Fruit fly (Drosophila melanogaster) whole organism, pupa: ENCODE measurements around the gene CG13386.

ENCODE experiments used
- CG10348 ChIP-seq: fragments of 200-800 bp; sonication (Bioruptor generic); IDR thresholded peaks from 2 replicates; pipeline ENCODE4 v1.3.6; 2022; ENCODE audit warnings: missing biosample characterization, missing genetic modification characterization
- CG12605 ChIP-seq: fragments of 200-800 bp; sonication (Bioruptor generic); IDR thresholded peaks from 2 replicates; pipeline ENCODE4 v1.3.6; 2022; ENCODE audit warnings: missing biosample characterization, missing genetic modification characterization
- CG13204 ChIP-seq: fragments of 200-800 bp; sonication (Bioruptor generic); optimal IDR thresholded peaks from 2 replicates; lab custom pipeline; 2018; ENCODE audit warnings: missing biosample characterization, mild to moderate bottlenecking, missing genetic modification characterization, moderate library complexity
- CG14655 ChIP-seq: fragments of 200-800 bp; sonication (Bioruptor generic); optimal IDR thresholded peaks from 3 replicates; lab custom pipeline; 2017; ENCODE audit warnings: mild to moderate bottlenecking, missing biosample characterization, missing genetic modification reagents, missing genetic modification characterization
- CG15710 ChIP-seq: fragments of 200-800 bp; sonication (Bioruptor generic); optimal IDR thresholded peaks from 2 replicates; lab custom pipeline; 2018; ENCODE audit warnings: missing biosample characterization, mild to moderate bottlenecking, missing genetic modification characterization, moderate library complexity
- CG17806 ChIP-seq: fragments of 200-800 bp; sonication (Bioruptor generic); optimal IDR thresholded peaks from 2 replicates; lab custom pipeline; 2018; ENCODE audit warnings: missing biosample characterization, mild to moderate bottlenecking, missing genetic modification characterization, moderate library complexity
- CG32121 ChIP-seq: fragments of 200-800 bp; sonication (Bioruptor generic); IDR thresholded peaks from 2 replicates; pipeline ENCODE4 v1.3.6; 2022; ENCODE audit warnings: missing biosample characterization, missing genetic modification characterization
- CG34367 ChIP-seq: fragments of 200-800 bp; sonication (Bioruptor generic); optimal IDR thresholded peaks from 2 replicates; lab custom pipeline; 2018; ENCODE audit warnings: missing biosample characterization, mild to moderate bottlenecking, missing genetic modification characterization
- CG4496 ChIP-seq: fragments of 200-800 bp; sonication (Bioruptor generic); IDR thresholded peaks from 3 replicates; pipeline ENCODE4 v1.3.6; 2022; ENCODE audit warnings: missing biosample characterization, missing genetic modification characterization
- CG8159 ChIP-seq: fragments of 200-800 bp; sonication (Bioruptor generic); optimal IDR thresholded peaks from 3 replicates; lab custom pipeline; 2018; ENCODE audit warnings: missing biosample characterization, mild to moderate bottlenecking, missing genetic modification characterization, moderate library complexity
- CG8301 ChIP-seq: fragments of 200-800 bp; sonication (Bioruptor generic); optimal IDR thresholded peaks from 2 replicates; lab custom pipeline; 2018; ENCODE audit warnings: missing biosample characterization, mild to moderate bottlenecking, missing genetic modification characterization
- CG9948 ChIP-seq: fragments of 200-800 bp; sonication (Bioruptor generic); optimal IDR thresholded peaks from 2 replicates; lab custom pipeline; 2018; ENCODE audit warnings: missing biosample characterization, mild to moderate bottlenecking, missing genetic modification characterization, moderate library complexity
- D1 ChIP-seq: fragments of 200-800 bp; sonication (Bioruptor generic); optimal IDR thresholded peaks from 2 replicates; lab custom pipeline; 2018; ENCODE audit warnings: missing biosample characterization, mild to moderate bottlenecking, missing genetic modification characterization, moderate library complexity
- EcR ChIP-seq: fragments of 200-800 bp; sonication (Bioruptor generic); optimal IDR thresholded peaks from 3 replicates; lab custom pipeline; 2019; ENCODE audit warnings: missing biosample characterization, missing genetic modification characterization, mild to moderate bottlenecking, moderate library complexity, missing genetic modification reagents
- Ets98B ChIP-seq: fragments of 200-800 bp; sonication (Bioruptor generic); IDR thresholded peaks from 2 replicates; pipeline ENCODE4 v1.3.6; 2022; ENCODE audit warnings: missing biosample characterization, missing genetic modification characterization
- Pif1A ChIP-seq: fragments of 200-800 bp; sonication (Bioruptor generic); optimal IDR thresholded peaks from 3 replicates; lab custom pipeline; 2016; ENCODE audit warnings: missing biosample characterization, missing genetic modification characterization
- Pif1B ChIP-seq: fragments of 200-800 bp; sonication (Bioruptor generic); optimal IDR thresholded peaks from 3 replicates; lab custom pipeline; 2016; ENCODE audit warnings: missing biosample characterization, missing genetic modification characterization
- Snoo ChIP-seq: fragments of 200-800 bp; sonication (Bioruptor generic); optimal IDR thresholded peaks from 3 replicates; lab custom pipeline; 2017; ENCODE audit warnings: missing biosample characterization, mild to moderate bottlenecking, missing genetic modification characterization, inconsistent platforms
- fd96Ca ChIP-seq: fragments of 200-800 bp; sonication (Bioruptor generic); IDR thresholded peaks from 3 replicates; pipeline ENCODE4 v1.3.6; 2022; ENCODE audit warnings: missing biosample characterization, missing genetic modification characterization
- gl ChIP-seq: fragments of 200-800 bp; sonication (Bioruptor generic); optimal IDR thresholded peaks from 2 replicates; lab custom pipeline; 2018; ENCODE audit warnings: missing biosample characterization, mild to moderate bottlenecking, missing genetic modification characterization
- rn ChIP-seq: fragments of 200-800 bp; sonication (Bioruptor generic); IDR thresholded peaks from 2 replicates; pipeline ENCODE4 v1.3.6; 2022; ENCODE audit warnings: missing biosample characterization, missing genetic modification characterization

Gene CG13386

DNA sequence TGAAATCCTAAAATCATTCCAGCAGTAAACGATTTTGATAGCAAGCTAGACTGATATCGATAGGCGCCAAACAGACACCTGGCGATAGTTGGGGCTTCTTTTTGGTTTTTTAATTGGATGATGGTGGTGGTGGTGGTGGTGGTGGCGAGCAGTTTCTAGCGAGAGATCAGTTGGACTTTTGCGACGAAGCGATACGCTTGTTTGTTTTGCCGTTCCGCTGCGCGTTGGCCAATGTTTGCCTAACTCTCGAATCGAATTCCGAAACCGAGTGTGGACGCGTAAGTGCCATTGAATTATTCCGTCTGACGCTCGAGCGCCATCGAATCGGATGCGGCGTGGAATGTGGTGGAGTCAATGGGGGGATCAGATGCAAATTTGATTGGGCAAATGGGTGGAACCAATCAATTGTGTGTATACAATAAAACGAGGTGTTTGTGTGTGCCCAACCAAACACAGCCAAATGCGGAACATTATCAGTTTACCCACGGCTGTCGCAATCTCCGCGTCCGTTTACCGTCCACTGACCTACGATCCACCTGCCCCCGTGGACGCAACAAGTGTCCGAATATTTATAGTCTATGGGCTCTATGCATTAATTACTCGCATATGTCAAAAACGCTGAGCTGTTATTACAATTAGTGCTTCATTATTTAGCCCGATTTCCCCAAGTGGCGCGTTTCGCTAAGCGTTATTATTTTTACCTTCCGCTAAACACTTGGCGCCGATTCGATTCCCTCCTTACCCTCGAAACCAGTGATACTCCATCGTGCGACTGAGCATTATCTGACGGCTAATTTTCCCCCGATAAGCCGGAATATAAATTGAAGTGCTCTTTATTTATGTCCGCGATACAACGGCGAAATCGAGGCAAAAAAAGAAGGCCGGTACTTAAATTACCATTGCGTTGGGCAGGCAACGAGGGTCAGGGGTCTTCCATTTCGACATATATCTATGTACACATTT is 28.2 kb upstream of the CG13386 start, which contains the start of gene CG17292:
Gene CG17292 (plus strand): TSS at position 91 of the 963 bp plus-strand sequence.
- TF ChIP-seq CG17806 (tag; lab: Kevin White, UChicago) = no peak
- no peak for TF ChIP-seq D1 (tag; lab: Kevin White, UChicago)
- TF ChIP-seq CG9948 (tag; lab: Kevin White, UChicago) = no peak
- no peak for TF ChIP-seq CG14655 (GFP tag; lab: Kevin White, UChicago)
- no peak for TF ChIP-seq Pif1A (GFP tag; lab: Kevin White, UChicago)
- TF ChIP-seq EcR = peak; percentile 44
- no peak for TF ChIP-seq Snoo (tag; lab: Kevin White, UChicago)
- no peak for TF ChIP-seq CG34367 (tag; lab: Kevin White, UChicago)
- peak; percentile 44; the same call in 1 of the 2 replicates for TF ChIP-seq CG12605 (GFP tag; lab: Robert Waterston, UW)
- TF ChIP-seq fd96Ca (GFP tag; lab: Robert Waterston, UW) = peak; percentile 67; the same call in 2 of the 3 replicates
- no peak for TF ChIP-seq gl (tag; lab: Kevin White, UChicago)
- peak; percentile 46; the same call in 1 of the 2 replicates for TF ChIP-seq CG32121 (GFP tag; lab: Robert Waterston, UW)
- TF ChIP-seq CG8159 = no peak
- TF ChIP-seq Pif1B (GFP tag; lab: Kevin White, UChicago) = no peak
- TF ChIP-seq CG8301 = no peak
- 0 out of 2 replicates have a peak, but pooled peaks have one; percentile 6 for TF ChIP-seq CG10348
- peak; percentile 50; the same call in 1 of the 3 replicates for TF ChIP-seq CG4496 (GFP tag; lab: Robert Waterston, UW)
- no peak for TF ChIP-seq CG13204
- peak; percentile 74; the same call in 1 of the 2 replicates for TF ChIP-seq Ets98B (GFP tag; lab: Robert Waterston, UW)
- no peak for TF ChIP-seq rn (GFP tag; lab: Robert Waterston, UW)
- peak; percentile 16 for TF ChIP-seq CG15710
- TF ChIP-seq, all 21 proteins: peak for 8

DNA sequence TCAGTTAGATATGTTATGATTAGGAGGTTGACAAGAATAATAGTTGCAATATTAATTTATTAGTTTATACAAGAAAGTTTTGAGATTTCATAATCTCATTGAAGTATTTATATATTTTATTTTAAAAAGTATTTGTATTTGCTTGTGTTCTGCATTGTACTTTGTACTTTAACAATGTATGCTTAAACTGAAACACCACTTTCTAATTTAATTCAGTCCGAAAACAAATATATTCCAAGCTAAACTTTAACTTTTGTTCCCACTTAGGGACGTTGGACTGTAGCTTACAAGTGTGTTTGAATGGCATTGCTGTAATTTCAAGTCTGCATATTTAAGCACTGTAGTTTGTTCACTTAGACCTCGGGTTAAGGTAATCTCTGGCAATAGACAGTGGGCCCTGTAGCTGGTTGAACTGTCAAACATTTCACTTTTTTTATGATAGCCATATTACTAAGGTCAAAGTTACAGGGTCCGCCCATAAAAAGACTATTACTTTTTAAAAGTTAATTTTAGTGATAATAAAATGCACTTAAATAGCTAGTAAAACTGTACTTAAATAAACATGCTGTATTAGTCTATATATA is 27.4 kb upstream of the CG13386 start:
- TF ChIP-seq CG9948 (tag; lab: Kevin White, UChicago) (peak; percentile 4), CG10348 (no peak), CG32121 (GFP tag; lab: Robert Waterston, UW) (peak; percentile 13; the same call in 1 of the 2 replicates)
- TF ChIP-seq, all 21 proteins: peak for 2

DNA sequence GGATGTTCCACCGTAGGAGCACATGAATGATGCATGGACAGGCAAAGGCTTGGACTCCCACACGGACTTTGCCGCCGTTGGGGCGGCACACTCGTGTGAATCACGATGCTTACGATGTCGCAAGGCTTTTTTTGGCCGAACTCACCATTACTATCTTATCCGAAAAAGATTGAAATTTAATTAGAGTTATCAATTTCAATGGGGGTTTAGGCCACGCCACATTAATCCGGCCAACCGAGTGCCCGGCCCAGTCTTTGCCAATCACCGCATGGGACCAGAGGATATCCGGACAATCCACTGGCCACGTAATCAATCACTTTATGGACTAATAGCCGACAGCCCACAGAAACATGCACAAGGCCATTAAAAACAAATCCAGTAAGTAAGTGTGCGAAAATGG is 26.6 kb upstream of the CG13386 start:
- TF ChIP-seq CG8159 = no peak

DNA sequence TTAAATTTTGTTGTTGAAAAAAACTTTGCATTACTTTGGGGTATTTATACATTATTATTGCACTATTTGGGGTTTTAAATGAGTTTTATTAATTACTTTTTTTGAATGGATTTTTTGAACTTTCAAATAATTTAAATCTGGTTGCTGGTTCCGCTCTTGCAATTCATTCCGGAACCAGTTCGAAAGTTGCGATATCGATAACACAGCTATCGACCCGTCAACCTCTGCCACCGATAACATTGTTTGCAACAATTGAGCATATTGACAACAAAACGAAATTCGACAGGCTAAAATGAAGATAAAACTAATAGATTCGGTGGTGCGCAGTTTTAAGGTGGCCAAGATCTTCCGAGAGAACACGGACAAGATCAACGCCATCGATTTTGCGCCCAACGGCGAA is 24.6 kb upstream of the CG13386 start, which contains the start of gene Wdr82:
Gene Wdr82 (plus strand): TSS at position 227 of the 400 bp plus-strand sequence.
- TF ChIP-seq CG8159 (no peak), Snoo (tag; lab: Kevin White, UChicago) (no peak), CG4496 (GFP tag; lab: Robert Waterston, UW) (no peak), gl (tag; lab: Kevin White, UChicago) (no peak), CG8301 (no peak), Pif1B (GFP tag; lab: Kevin White, UChicago) (no peak), CG9948 (tag; lab: Kevin White, UChicago) (no peak), CG32121 (GFP tag; lab: Robert Waterston, UW) (no peak)

DNA sequence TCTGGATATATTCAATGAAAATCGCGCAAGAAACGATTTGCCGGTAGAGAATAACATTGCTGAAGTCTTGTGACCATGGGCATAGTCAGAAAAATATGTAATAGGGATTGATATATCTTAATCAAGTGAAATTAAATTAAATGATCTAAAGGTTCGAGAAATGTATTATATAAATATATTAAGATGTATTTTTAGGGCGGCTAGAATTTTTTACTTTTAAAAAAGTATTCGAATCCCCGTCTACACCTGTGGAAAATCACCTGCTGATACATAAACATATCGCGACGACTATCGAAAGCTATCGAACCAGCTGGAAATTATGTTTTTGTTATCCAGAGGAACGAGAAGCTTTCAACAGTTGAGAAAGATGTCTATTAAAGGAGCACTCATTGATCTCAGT is 22.1 kb upstream of the CG13386 start, which contains the start of the genes CG13390 and CG17294:
Gene CG13390 (minus strand): TSS at position 81 of the 400 bp plus-strand sequence.
Gene CG17294 (plus strand): TSS at position 319 of the 400 bp plus-strand sequence.
- TF ChIP-seq Pif1B (GFP tag; lab: Kevin White, UChicago) (peak; percentile 99), CG34367 (tag; lab: Kevin White, UChicago) (peak; percentile 99), CG17806 (tag; lab: Kevin White, UChicago) (peak; percentile 100), CG8159 (peak; percentile 100), rn (GFP tag; lab: Robert Waterston, UW) (peak; percentile 99), CG4496 (GFP tag; lab: Robert Waterston, UW) (peak; percentile 100), CG10348 (peak; percentile 97), fd96Ca (GFP tag; lab: Robert Waterston, UW) (peak; percentile 96), CG32121 (GFP tag; lab: Robert Waterston, UW) (peak; percentile 100), Ets98B (GFP tag; lab: Robert Waterston, UW) (peak; percentile 100), D1 (tag; lab: Kevin White, UChicago) (peak; percentile 99), CG9948 (tag; lab: Kevin White, UChicago) (peak; percentile 100), gl (tag; lab: Kevin White, UChicago) (peak; percentile 98), EcR (peak; percentile 72), CG15710 (peak; percentile 100), CG12605 (GFP tag; lab: Robert Waterston, UW) (peak; percentile 99), CG13204 (peak; percentile 98), CG8301 (peak; percentile 99), Snoo (tag; lab: Kevin White, UChicago) (peak; percentile 100), CG14655 (GFP tag; lab: Kevin White, UChicago) (peak; percentile 100), Pif1A (GFP tag; lab: Kevin White, UChicago) (peak; percentile 99)
